Fruit fly (Drosophila melanogaster) whole organism, prepupa: ENCODE measurements around the gene meso18E.

ENCODE experiments used
- Blimp-1 ChIP-seq: fragments of 200-800 bp; sonication (Bioruptor generic); optimal IDR thresholded peaks from 3 replicates; lab custom pipeline; 2017; ENCODE audit warnings: missing biosample characterization, missing genetic modification characterization, mild to moderate bottlenecking, moderate library complexity, missing genetic modification reagents
- CG10631 ChIP-seq: fragments of 200-800 bp; sonication (Bioruptor generic); optimal IDR thresholded peaks from 2 replicates; lab custom pipeline; 2016; ENCODE audit warnings: missing biosample characterization, missing genetic modification characterization
- CG10669 ChIP-seq: fragments of 200-800 bp; sonication (Bioruptor generic); optimal IDR thresholded peaks from 3 replicates; lab custom pipeline; 2018; ENCODE audit warnings: missing biosample characterization, mild to moderate bottlenecking, missing genetic modification characterization, moderate library complexity
- CG11294 ChIP-seq: fragments of 200-800 bp; sonication (Bioruptor generic); IDR thresholded peaks from 2 replicates; pipeline ENCODE4 v1.3.6; 2022; ENCODE audit warnings: missing biosample characterization, missing genetic modification characterization
- CG11762 ChIP-seq: fragments of 200-800 bp; sonication (Bioruptor generic); optimal IDR thresholded peaks from 3 replicates; lab custom pipeline; 2016; ENCODE audit warnings: missing biosample characterization, missing genetic modification characterization; ENCODE audit not compliant: insufficient read depth
- CG15336 ChIP-seq: fragments of 200-800 bp; sonication (Bioruptor generic); IDR thresholded peaks from 2 replicates; pipeline ENCODE4 v1.3.6; 2022; ENCODE audit warnings: missing biosample characterization, missing genetic modification characterization
- CG1621 ChIP-seq: fragments of 200-800 bp; sonication (Bioruptor generic); optimal IDR thresholded peaks from 3 replicates; lab custom pipeline; 2018; ENCODE audit warnings: missing biosample characterization, mild to moderate bottlenecking, missing genetic modification characterization
- CG3032 ChIP-seq: fragments of 200-800 bp; optimal IDR thresholded peaks from 2 replicates; lab custom pipeline; 2019; ENCODE audit warnings: missing biosample characterization, mild to moderate bottlenecking, missing genetic modification characterization, moderate library complexity
- CG31627 ChIP-seq: fragments of 200-800 bp; sonication (Bioruptor generic); optimal IDR thresholded peaks from 3 replicates; lab custom pipeline; 2016; ENCODE audit warnings: missing biosample characterization, missing genetic modification characterization
- CG32006 ChIP-seq: fragments of 200-800 bp; sonication (Bioruptor generic); optimal IDR thresholded peaks from 3 replicates; lab custom pipeline; 2017; ENCODE audit warnings: missing biosample characterization, mild to moderate bottlenecking, missing genetic modification characterization
- CG34406 ChIP-seq: fragments of 200-800 bp; sonication (Bioruptor generic); optimal IDR thresholded peaks from 3 replicates; lab custom pipeline; 2016; ENCODE audit warnings: missing biosample characterization, missing genetic modification characterization
- CG3919 ChIP-seq: fragments of 200-800 bp; sonication (Bioruptor generic); optimal IDR thresholded peaks from 3 replicates; lab custom pipeline; 2016; ENCODE audit warnings: missing biosample characterization, missing genetic modification characterization
- CG6163 ChIP-seq: fragments of 200-800 bp; sonication (Bioruptor generic); IDR thresholded peaks from 3 replicates; pipeline ENCODE4 v1.3.6; 2022; ENCODE audit warnings: missing biosample characterization, missing genetic modification characterization
- CG6276 ChIP-seq: fragments of 200-800 bp; sonication (Bioruptor generic); optimal IDR thresholded peaks from 2 replicates; lab custom pipeline; 2017; ENCODE audit warnings: missing biosample characterization, mild to moderate bottlenecking, missing genetic modification characterization
- CG6792 ChIP-seq: fragments of 200-800 bp; sonication (Bioruptor generic); optimal IDR thresholded peaks from 3 replicates; lab custom pipeline; 2016; ENCODE audit warnings: missing biosample characterization, missing genetic modification characterization
- CG6854 ChIP-seq: fragments of 200-800 bp; sonication (Bioruptor generic); optimal IDR thresholded peaks from 2 replicates; lab custom pipeline; 2017; ENCODE audit warnings: missing biosample characterization, mild to moderate bottlenecking, missing genetic modification characterization
- CG7368 ChIP-seq: fragments of 200-800 bp; sonication (Bioruptor generic); optimal IDR thresholded peaks from 3 replicates; lab custom pipeline; 2016; ENCODE audit warnings: missing biosample characterization, missing genetic modification characterization
- CG8119 ChIP-seq: fragments of 200-800 bp; sonication (Bioruptor generic); IDR thresholded peaks from 3 replicates; pipeline ENCODE4 v1.3.6; 2022; ENCODE audit warnings: missing biosample characterization, missing genetic modification characterization
- CG8319 ChIP-seq: fragments of 200-800 bp; sonication (Bioruptor generic); optimal IDR thresholded peaks from 3 replicates; lab custom pipeline; 2016; ENCODE audit warnings: missing biosample characterization, missing genetic modification characterization
- CG9139 ChIP-seq: fragments of 200-800 bp; sonication (Bioruptor generic); optimal IDR thresholded peaks from 3 replicates; lab custom pipeline; 2017; ENCODE audit warnings: missing biosample characterization, mild to moderate bottlenecking, missing genetic modification characterization
- Eip78C ChIP-seq: fragments of 200-800 bp; sonication (Bioruptor generic); peaks from one replicate; lab custom pipeline; 2016; ENCODE audit warnings: missing biosample characterization, missing genetic modification characterization
- Eip93F ChIP-seq: fragments of 200-800 bp; sonication (Bioruptor generic); optimal IDR thresholded peaks from 2 replicates; lab custom pipeline; 2016; ENCODE audit warnings: missing biosample characterization, mild to moderate bottlenecking, missing genetic modification characterization
- Ets21C ChIP-seq: fragments of 200-800 bp; sonication (Bioruptor generic); optimal IDR thresholded peaks from 3 replicates; lab custom pipeline; 2016; ENCODE audit warnings: missing biosample characterization, missing genetic modification characterization
- Ets96B ChIP-seq: fragments of 200-800 bp; optimal IDR thresholded peaks from 2 replicates; lab custom pipeline; 2019; ENCODE audit warnings: missing biosample characterization, mild to moderate bottlenecking, missing genetic modification characterization, moderate library complexity
- Hr38 ChIP-seq: sonication (Bioruptor generic); optimal IDR thresholded peaks from 2 replicates; lab custom pipeline; 2016; ENCODE audit warnings: missing biosample characterization, missing genetic modification characterization
- Hr39 ChIP-seq: fragments of 200-800 bp; sonication (Bioruptor generic); optimal IDR thresholded peaks from 2 replicates; lab custom pipeline; 2016; ENCODE audit warnings: missing biosample characterization, missing genetic modification characterization
- Hr4 ChIP-seq: fragments of 200-800 bp; sonication (Bioruptor generic); optimal IDR thresholded peaks from 3 replicates; lab custom pipeline; 2016; ENCODE audit warnings: missing biosample characterization, missing genetic modification characterization
- Lpt ChIP-seq: fragments of 200-800 bp; sonication (Bioruptor generic); optimal IDR thresholded peaks from 3 replicates; lab custom pipeline; 2016; ENCODE audit warnings: missing biosample characterization, missing genetic modification characterization
- Met ChIP-seq: fragments of 200-800 bp; sonication (Bioruptor generic); optimal IDR thresholded peaks from 3 replicates; lab custom pipeline; 2016; ENCODE audit warnings: missing biosample characterization, missing genetic modification characterization
- OdsH ChIP-seq: fragments of 200-800 bp; sonication (Bioruptor generic); optimal IDR thresholded peaks from 3 replicates; lab custom pipeline; 2016; ENCODE audit warnings: missing biosample characterization, missing genetic modification characterization
- Smox ChIP-seq: fragments of 200-800 bp; sonication (Bioruptor generic); optimal IDR thresholded peaks from 3 replicates; lab custom pipeline; 2016; ENCODE audit warnings: missing biosample characterization, missing genetic modification characterization
- Sox14 ChIP-seq: fragments of 200-800 bp; sonication (Bioruptor generic); optimal IDR thresholded peaks from 3 replicates; lab custom pipeline; 2016; ENCODE audit warnings: missing biosample characterization, missing genetic modification characterization
- achi ChIP-seq: fragments of 200-800 bp; sonication (Bioruptor generic); optimal IDR thresholded peaks from 3 replicates; lab custom pipeline; 2016; ENCODE audit warnings: missing biosample characterization, missing genetic modification characterization
- acj6 ChIP-seq: fragments of 200-800 bp; sonication (Bioruptor generic); optimal IDR thresholded peaks from 3 replicates; lab custom pipeline; 2016; ENCODE audit warnings: missing biosample characterization, missing genetic modification characterization
- cyc ChIP-seq: fragments of 200-800 bp; sonication (Bioruptor generic); optimal IDR thresholded peaks from 3 replicates; lab custom pipeline; 2016; ENCODE audit warnings: missing biosample characterization, missing genetic modification characterization
- dac ChIP-seq: fragments of 200-800 bp; sonication (Bioruptor generic); optimal IDR thresholded peaks from 2 replicates; lab custom pipeline; 2017; ENCODE audit warnings: missing biosample characterization, mild to moderate bottlenecking, missing genetic modification characterization
- dsx ChIP-seq: fragments of 200-800 bp; optimal IDR thresholded peaks from 3 replicates; lab custom pipeline; 2019; ENCODE audit warnings: missing biosample characterization, mild to moderate bottlenecking, missing genetic modification characterization, moderate library complexity; ENCODE audit not compliant: poor library complexity, severe bottlenecking
- esn ChIP-seq: fragments of 200-800 bp; sonication (Bioruptor generic); optimal IDR thresholded peaks from 2 replicates; lab custom pipeline; 2016; ENCODE audit warnings: missing biosample characterization, mild to moderate bottlenecking, missing genetic modification characterization, moderate library complexity
- fkh ChIP-seq: fragments of 200-800 bp; sonication (Bioruptor generic); optimal IDR thresholded peaks from 3 replicates; lab custom pipeline; 2017; ENCODE audit warnings: missing biosample characterization, mild to moderate bottlenecking, missing genetic modification characterization, moderate library complexity
- lz ChIP-seq: fragments of 200-800 bp; sonication (Bioruptor generic); optimal IDR thresholded peaks from 3 replicates; lab custom pipeline; 2016; ENCODE audit warnings: missing biosample characterization, missing genetic modification characterization
- net ChIP-seq: fragments of 200-800 bp; sonication (Bioruptor generic); optimal IDR thresholded peaks from 3 replicates; lab custom pipeline; 2016; ENCODE audit warnings: missing biosample characterization, missing genetic modification characterization
- pdm3 ChIP-seq: fragments of 200-800 bp; sonication (Bioruptor generic); optimal IDR thresholded peaks from 3 replicates; lab custom pipeline; 2016; ENCODE audit warnings: missing biosample characterization, missing genetic modification characterization
- salr ChIP-seq, 2 experiments: fragments of 200-800 bp; sonication (Bioruptor generic); optimal IDR thresholded peaks; 3 replicates each; lab custom pipeline; 2016 to 2018; ENCODE audit warnings: missing biosample characterization in 2 of 2, missing genetic modification characterization in 2 of 2, mild to moderate bottlenecking in 1 of 2
- ss ChIP-seq, 2 experiments: fragments of 200-800 bp; sonication (Bioruptor generic); optimal IDR thresholded peaks; 2 replicates in 1 of 2; 3 replicates in 1 of 2; lab custom pipeline; 2017 to 2018; ENCODE audit warnings: mild to moderate bottlenecking in 2 of 2, missing biosample characterization in 2 of 2, missing genetic modification characterization in 2 of 2, moderate library complexity in 1 of 2
- svp ChIP-seq: fragments of 200-800 bp; sonication (Bioruptor generic); peaks from one replicate; lab custom pipeline; 2016; ENCODE audit warnings: missing biosample characterization, missing genetic modification characterization
- vri ChIP-seq: fragments of 200-800 bp; sonication (Bioruptor generic); optimal IDR thresholded peaks from 3 replicates; lab custom pipeline; 2016; ENCODE audit warnings: missing biosample characterization, mild to moderate bottlenecking, missing genetic modification characterization

meso18E gene

DNA sequence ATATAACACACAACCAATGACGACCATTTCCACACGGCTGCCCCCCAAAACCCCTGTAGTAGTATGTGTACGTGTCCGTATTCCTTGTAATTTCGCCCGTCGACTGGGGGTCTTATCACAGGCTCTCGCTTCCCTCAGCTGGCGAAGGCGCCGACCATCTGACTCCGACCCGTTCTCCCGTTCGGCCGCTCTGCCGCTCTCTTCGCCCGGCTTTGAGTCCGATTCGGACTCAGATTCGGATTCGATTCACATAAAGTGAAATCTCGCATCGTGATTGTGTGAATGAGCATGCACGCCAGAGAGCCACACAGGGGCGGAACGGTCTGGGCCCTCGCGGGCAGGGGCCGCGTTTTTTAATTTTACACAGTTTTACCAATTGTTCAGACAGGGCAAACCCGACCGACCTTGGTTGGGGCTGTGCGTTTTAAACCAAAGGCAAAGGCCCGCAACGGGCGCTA lies 47.1 kb downstream of the meso18E start (continued):
- TF ChIP-seq CG10669 (GFP tag; lab: Kevin White, UChicago) = peak; percentile 22
- peak; percentile 50 for TF ChIP-seq cyc (GFP tag; lab: Kevin White, UChicago)
- TF ChIP-seq CG9139 = no peak
- no peak for TF ChIP-seq CG7368 (GFP tag; lab: Kevin White, UChicago)
- TF ChIP-seq achi (GFP tag; lab: Kevin White, UChicago) = peak; percentile 10
- TF ChIP-seq ss (GFP tag; optimal IDR thresholded peaks at IDR 0.05; lab: Kevin White, UChicago) = peak in 1 of 2 experiments; percentile 32
- peak; percentile 36 for TF ChIP-seq pdm3 (GFP tag; lab: Kevin White, UChicago)
- TF ChIP-seq Eip93F (GFP tag; lab: Kevin White, UChicago) = no peak
- peak; percentile 33 for TF ChIP-seq esn (GFP tag; lab: Kevin White, UChicago)
- peak; percentile 48 for TF ChIP-seq CG32006
- TF ChIP-seq acj6 (GFP tag; lab: Kevin White, UChicago) = peak; percentile 20
- TF ChIP-seq vri = peak; percentile 7
- TF ChIP-seq CG3032 (tag; lab: Kevin White, UChicago) = peak; percentile 41
- no peak for TF ChIP-seq CG10631 (GFP tag; lab: Kevin White, UChicago)
- TF ChIP-seq Met (GFP tag; lab: Kevin White, UChicago) = peak; percentile 27
- no peak for TF ChIP-seq CG6276 (GFP tag; lab: Kevin White, UChicago)
- TF ChIP-seq Lpt (GFP tag; lab: Kevin White, UChicago) = no peak
- peak; percentile 23 for TF ChIP-seq CG6854 (GFP tag; lab: Kevin White, UChicago)
- TF ChIP-seq Hr38 = no peak
- TF ChIP-seq CG34406 (GFP tag; lab: Kevin White, UChicago) = no peak
- TF ChIP-seq dac (GFP tag; lab: Kevin White, UChicago) = no peak

DNA sequence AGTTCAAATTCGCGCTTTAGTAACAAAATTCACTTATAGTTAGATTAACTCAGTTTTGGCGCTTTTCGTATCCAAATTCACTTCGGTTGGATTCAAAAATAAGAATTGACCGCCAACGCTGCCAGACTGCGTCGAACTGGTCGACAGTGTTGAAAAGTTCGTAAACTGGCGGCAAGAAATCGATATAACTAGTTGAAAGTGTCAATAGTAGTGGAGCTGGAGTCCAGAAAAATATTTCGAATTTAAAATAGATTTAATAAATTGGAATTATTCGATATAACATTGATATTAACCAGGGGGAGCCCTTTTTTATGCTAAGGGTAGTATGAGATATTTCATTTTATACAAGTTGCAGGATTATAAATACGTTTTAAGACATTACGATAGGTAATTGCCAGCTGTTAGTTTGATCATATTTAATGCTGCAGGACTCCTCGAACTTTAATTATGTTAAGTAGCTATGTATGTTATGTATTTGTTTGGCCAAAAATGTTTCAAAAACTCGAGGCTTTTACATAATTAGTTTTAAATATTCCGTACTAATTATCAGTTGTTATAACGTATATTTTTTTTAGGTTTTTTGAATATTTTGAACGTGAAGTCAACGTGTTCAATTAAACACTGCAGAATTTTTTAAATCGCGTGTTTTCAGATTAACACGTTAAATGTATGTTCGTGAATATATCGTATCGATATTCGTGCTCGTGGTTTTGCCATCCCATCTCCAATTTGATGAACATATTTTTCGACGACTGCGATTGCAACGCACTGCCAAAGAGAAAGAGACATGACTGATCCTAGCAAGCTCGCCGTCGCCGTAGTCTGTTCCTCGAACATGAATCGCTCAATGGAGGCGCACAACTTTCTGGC lies 48.8 kb downstream of the meso18E start, which contains the start of the genes CG14223 and Ssu72:
TSS of gene CG14223 (minus strand) at position 113 of the 870 bp plus-strand sequence.
TSS of gene Ssu72 (plus strand) at position 703 of the 870 bp plus-strand sequence.
- TF ChIP-seq fkh (GFP tag; lab: Kevin White, UChicago) (no peak), CG15336 (GFP tag; lab: Robert Waterston, UW) (no peak), cyc (GFP tag; lab: Kevin White, UChicago) (no peak), svp (no peak), dsx (GFP tag; lab: Kevin White, UChicago) (no peak), Eip78C (peak; percentile 32), CG11762 (no peak), CG6792 (GFP tag; lab: Kevin White, UChicago) (no peak), CG31627 (no peak), Ets21C (GFP tag; lab: Kevin White, UChicago) (no peak), Hr39 (no peak), Sox14 (no peak), CG7368 (GFP tag; lab: Kevin White, UChicago) (no peak), Met (GFP tag; lab: Kevin White, UChicago) (peak; percentile 32), ss (GFP tag; optimal IDR thresholded peaks at IDR 0.05; lab: Kevin White, UChicago) (no peak), net (GFP tag; lab: Kevin White, UChicago) (no peak), CG3919 (GFP tag; lab: Kevin White, UChicago) (no peak), CG9139 (no peak), CG11294 (GFP tag; lab: Robert Waterston, UW) (no peak), Hr38 (no peak), CG34406 (GFP tag; lab: Kevin White, UChicago) (no peak), acj6 (GFP tag; lab: Kevin White, UChicago) (peak; percentile 14), Blimp-1 (GFP tag; lab: Kevin White, UChicago) (no peak), salr (GFP tag; optimal IDR thresholded peaks at IDR 0.05; lab: Kevin White, UChicago) (peak in 1 of 2 experiments; percentile 19), CG8119 (no peak), Ets96B (no peak), CG32006 (no peak), CG1621 (tag; lab: Kevin White, UChicago) (no peak), Smox (GFP tag; lab: Kevin White, UChicago) (no peak), esn (GFP tag; lab: Kevin White, UChicago) (peak; percentile 22), CG10669 (GFP tag; lab: Kevin White, UChicago) (no peak), CG8319 (GFP tag; lab: Kevin White, UChicago) (no peak), lz (GFP tag; lab: Kevin White, UChicago) (no peak), Hr4 (GFP tag; lab: Kevin White, UChicago) (peak; percentile 4), CG3032 (tag; lab: Kevin White, UChicago) (no peak), vri (no peak), CG6163 (GFP tag; lab: Robert Waterston, UW) (no peak), CG6854 (GFP tag; lab: Kevin White, UChicago) (no peak), OdsH (GFP tag; lab: Kevin White, UChicago) (no peak)
